Worm (Caenorhabditis elegans): ENCODE results near the gene C53C7.3.

DNA sequence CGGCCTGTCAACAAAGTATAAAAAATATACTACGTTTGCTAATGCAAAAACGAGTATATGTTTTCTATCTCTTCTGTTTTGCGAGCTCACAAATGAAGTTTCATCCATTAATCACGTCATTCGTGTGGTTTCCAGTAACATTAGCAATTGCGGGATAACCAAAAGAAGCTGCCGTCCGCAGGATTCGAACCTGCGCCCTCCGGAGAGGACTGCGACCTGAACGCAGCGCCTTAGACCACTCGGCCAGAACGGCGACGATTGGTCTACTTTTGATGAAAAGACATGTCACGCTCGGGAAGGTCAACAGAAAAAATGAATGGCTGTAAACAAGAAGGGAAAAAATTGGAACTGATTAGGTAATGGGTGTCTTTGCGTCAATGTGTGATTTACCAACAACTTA, 9.6 kb upstream of the C53C7.3 start:
- TF ChIP-seq elt-3 (tag; optimal IDR thresholded peaks at IDR 0.05) (no peak), mab-5 (tag; optimal IDR thresholded peaks at IDR 0.05) (no peak), zag-1 (tag; optimal IDR thresholded peaks at IDR 0.05) (no peak), nhr-12 (tag; optimal IDR thresholded peaks at IDR 0.05) (no peak)
